Worm (Caenorhabditis elegans): ENCODE measurements around the gene F44E2.6.

Gene F44E2.6

ce11 chrIII:8794793-8795192 is 50.2 kb downstream of the F44E2.6 start (continued):
- TF ChIP-seq dpl-1 (GFP tag; optimal IDR thresholded peaks at IDR 0.05) (peak; percentile 47), R02D3.7 (tag; optimal IDR thresholded peaks at IDR 0.05) (no peak), T26A8.4 (GFP tag; IDR thresholded peaks at IDR 0.05) (peak; percentile 85), Y75B8A.6 (GFP tag; IDR thresholded peaks at IDR 0.05) (0 out of 2 replicates have a peak, but pooled peaks have one; percentile 21), gei-8 (GFP tag; optimal IDR thresholded peaks at IDR 0.05) (peak; percentile 42), unc-62 (GFP tag; optimal IDR thresholded peaks at IDR 0.05 in 1 of 2) (peak in 1 of 2 experiments; percentile 99), unc-62 (tag; optimal IDR thresholded peaks at IDR 0.05) (no peak), ctbp-1 (GFP tag; IDR thresholded peaks at IDR 0.05) (peak; percentile 71; the same call in 1 of the 2 replicates), dmd-8 (GFP tag; IDR thresholded peaks at IDR 0.05) (no peak), ZK337.2 (GFP tag; IDR thresholded peaks at IDR 0.05) (no peak), Y48G9A.11 (GFP tag; IDR thresholded peaks at IDR 0.05) (no peak), cey-2 (tag; optimal IDR thresholded peaks at IDR 0.05; ENCODE audit: borderline replicate concordance, insufficient read depth) (peak; percentile 28), F10B5.3 (tag; optimal IDR thresholded peaks at IDR 0.05) (peak; percentile 16), dmd-6 (GFP tag; IDR thresholded peaks at IDR 0.05) (peak; percentile 83)

Measured in whole organism, L4 larva.